Fruit fly (Drosophila melanogaster) whole organism, embryonic: Measurements from ENCODE around the gene mTerf3.

ENCODE experiments used
- Antp ChIP-seq: fragments of 200-800 bp; sonication (Bioruptor generic); optimal IDR thresholded peaks from 3 replicates; lab custom pipeline; 2016; ENCODE audit warnings: missing biosample characterization, missing genetic modification characterization
- Bteb2 ChIP-seq: fragments of 200-800 bp; sonication (Bioruptor generic); optimal IDR thresholded peaks from 2 replicates; lab custom pipeline; 2016; ENCODE audit warnings: missing biosample characterization, missing genetic modification characterization
- CG11085 ChIP-seq: fragments of 200-800 bp; sonication (Bioruptor generic); IDR thresholded peaks from 2 replicates; pipeline ENCODE4 v1.3.6; 2022; ENCODE audit warnings: missing biosample characterization, missing genetic modification characterization
- CG11456 ChIP-seq: fragments of 200-800 bp; sonication (Bioruptor generic); IDR thresholded peaks from 3 replicates; pipeline ENCODE4 v1.3.6; 2022; ENCODE audit warnings: missing biosample characterization, missing genetic modification characterization
- CG11696 ChIP-seq: fragments of 200-800 bp; sonication (Bioruptor generic); IDR thresholded peaks from 2 replicates; pipeline ENCODE4 v1.3.6; 2022; ENCODE audit warnings: missing biosample characterization, missing genetic modification characterization
- CG14667 ChIP-seq: fragments of 200-800 bp; sonication (Bioruptor generic); IDR thresholded peaks from 2 replicates; pipeline ENCODE4 v1.3.6; 2022; ENCODE audit warnings: missing biosample characterization, missing genetic modification characterization
- CG14965 ChIP-seq: fragments of 200-800 bp; sonication (Bioruptor generic); optimal IDR thresholded peaks from 2 replicates; lab custom pipeline; 2016; ENCODE audit warnings: missing biosample characterization, missing genetic modification characterization, borderline replicate concordance
- CG15514 ChIP-seq: fragments of 200-800 bp; sonication (Bioruptor generic); optimal IDR thresholded peaks from 3 replicates; lab custom pipeline; 2017; ENCODE audit warnings: missing biosample characterization, missing genetic modification characterization, mild to moderate bottlenecking, moderate library complexity, missing genetic modification reagents
- CG17612 ChIP-seq: fragments of 200-800 bp; sonication (Bioruptor generic); IDR thresholded peaks from 2 replicates; pipeline ENCODE4 v1.3.6; 2022; ENCODE audit warnings: missing biosample characterization, missing genetic modification characterization
- CG31441 ChIP-seq: fragments of 200-800 bp; sonication (Bioruptor generic); IDR thresholded peaks from 2 replicates; pipeline ENCODE4 v1.3.6; 2022; ENCODE audit warnings: missing biosample characterization, missing genetic modification characterization
- CG42726 ChIP-seq: fragments of 200-800 bp; sonication (Bioruptor generic); IDR thresholded peaks from 2 replicates; pipeline ENCODE4 v1.3.6; 2022; ENCODE audit warnings: missing biosample characterization, missing genetic modification characterization; ENCODE audit not compliant: partially characterized antibody
- CG5245 ChIP-seq: fragments of 200-800 bp; sonication (Bioruptor generic); optimal IDR thresholded peaks from 3 replicates; lab custom pipeline; 2016; ENCODE audit warnings: missing biosample characterization, missing genetic modification characterization
- CG7963 ChIP-seq: fragments of 200-800 bp; sonication (Bioruptor generic); IDR thresholded peaks from 3 replicates; pipeline ENCODE4 v1.3.6; 2022; ENCODE audit warnings: missing biosample characterization, missing genetic modification characterization; ENCODE audit not compliant: partially characterized antibody
- CG8944 ChIP-seq: fragments of 200-800 bp; sonication (Bioruptor generic); optimal IDR thresholded peaks from 3 replicates; lab custom pipeline; 2016; ENCODE audit warnings: missing biosample characterization, missing genetic modification characterization
- CHES-1-like ChIP-seq: fragments of 200-800 bp; sonication (Bioruptor generic); optimal IDR thresholded peaks from 2 replicates; lab custom pipeline; 2016; ENCODE audit warnings: missing biosample characterization, missing genetic modification characterization
- Dip2 ChIP-seq: fragments of 200-800 bp; sonication (Bioruptor generic); IDR thresholded peaks from 2 replicates; pipeline ENCODE4 v1.3.6; 2022; ENCODE audit warnings: missing biosample characterization, missing genetic modification characterization
- Dll ChIP-seq: fragments of 200-800 bp; sonication (Bioruptor generic); IDR thresholded peaks from 4 replicates; pipeline ENCODE4 v1.3.6; 2022; ENCODE audit warnings: missing biosample characterization, missing genetic modification characterization; ENCODE audit not compliant: partially characterized antibody
- Eip74EF ChIP-seq, 2 experiments: fragments of 200-800 bp in 1 of 2; fragments of >200 bp in 1 of 2; sonication (Bioruptor generic) in 1 of 2; optimal IDR thresholded peaks; 2 replicates each; lab custom pipeline; 2017 to 2019; ENCODE audit warnings: missing biosample characterization in 2 of 2, missing genetic modification characterization in 2 of 2, mild to moderate bottlenecking in 1 of 2, moderate library complexity in 1 of 2
- Hand ChIP-seq: fragments of 200-800 bp; sonication (Bioruptor generic); optimal IDR thresholded peaks from 2 replicates; lab custom pipeline; 2017; ENCODE audit warnings: mild to moderate bottlenecking, missing biosample characterization, missing genetic modification reagents, missing genetic modification characterization
- HmgZ ChIP-seq: fragments of 200-800 bp; sonication (Bioruptor generic); optimal IDR thresholded peaks from 2 replicates; lab custom pipeline; 2018; ENCODE audit warnings: missing biosample characterization, mild to moderate bottlenecking, missing genetic modification characterization
- Hr39 ChIP-seq: fragments of >200 bp; optimal IDR thresholded peaks from 2 replicates; lab custom pipeline; 2017
- Optix ChIP-seq: fragments of 200-800 bp; sonication (Bioruptor generic); IDR thresholded peaks from 3 replicates; pipeline ENCODE4 v1.3.6; 2022; ENCODE audit warnings: missing biosample characterization, missing genetic modification characterization
- Scr ChIP-seq: fragments of 200-800 bp; sonication (Bioruptor generic); IDR thresholded peaks from 2 replicates; pipeline ENCODE4 v1.3.6; 2022; ENCODE audit warnings: missing biosample characterization, missing genetic modification characterization; ENCODE audit not compliant: partially characterized antibody
- Sin3A ChIP-seq: fragments of >200 bp; optimal IDR thresholded peaks from 2 replicates; lab custom pipeline; 2018
- Spps ChIP-seq: fragments of 200-800 bp; sonication (Bioruptor generic); optimal IDR thresholded peaks from 2 replicates; lab custom pipeline; 2018; ENCODE audit warnings: missing biosample characterization, mild to moderate bottlenecking, missing genetic modification characterization
- Ssrp ChIP-seq: fragments of 200-800 bp; sonication (Bioruptor generic); optimal IDR thresholded peaks from 2 replicates; lab custom pipeline; 2018; ENCODE audit warnings: missing biosample characterization, mild to moderate bottlenecking, missing genetic modification characterization, moderate library complexity
- TFAM ChIP-seq: fragments of 200-800 bp; sonication (Bioruptor generic); optimal IDR thresholded peaks from 2 replicates; lab custom pipeline; 2017; ENCODE audit warnings: missing biosample characterization, missing genetic modification characterization, inconsistent platforms
- Vsx1 ChIP-seq: fragments of 200-800 bp; sonication (Bioruptor generic); optimal IDR thresholded peaks from 2 replicates; lab custom pipeline; 2017; ENCODE audit warnings: missing biosample characterization, mild to moderate bottlenecking, missing genetic modification characterization, missing genetic modification reagents
- YL-1 ChIP-seq: fragments of 200-800 bp; sonication (Bioruptor generic); optimal IDR thresholded peaks from 3 replicates; lab custom pipeline; 2017; ENCODE audit warnings: missing biosample characterization, mild to moderate bottlenecking, missing genetic modification characterization
- ab ChIP-seq: fragments of 200-800 bp; sonication (Bioruptor generic); optimal IDR thresholded peaks from 2 replicates; lab custom pipeline; 2016; ENCODE audit warnings: missing biosample characterization, missing genetic modification characterization
- amos ChIP-seq: fragments of 200-800 bp; sonication (Bioruptor generic); IDR thresholded peaks from 2 replicates; pipeline ENCODE4 v1.3.6; 2022; ENCODE audit warnings: missing biosample characterization, missing genetic modification characterization; ENCODE audit not compliant: partially characterized antibody
- aop ChIP-seq: fragments of 200-800 bp; sonication (Bioruptor generic); IDR thresholded peaks from 2 replicates; pipeline ENCODE4 v1.3.6; 2022; ENCODE audit warnings: missing biosample characterization, missing genetic modification characterization
- bigmax ChIP-seq: fragments of 200-800 bp; sonication (Bioruptor generic); optimal IDR thresholded peaks from 2 replicates; lab custom pipeline; 2018; ENCODE audit warnings: missing biosample characterization, mild to moderate bottlenecking, missing genetic modification characterization
- dati ChIP-seq: fragments of 200-800 bp; sonication (Bioruptor generic); IDR thresholded peaks from 2 replicates; pipeline ENCODE4 v1.3.6; 2022; ENCODE audit warnings: missing biosample characterization, missing genetic modification characterization
- dysf ChIP-seq: fragments of 200-800 bp; sonication (Bioruptor generic); IDR thresholded peaks from 3 replicates; pipeline ENCODE4 v1.3.6; 2022; ENCODE audit warnings: missing biosample characterization, missing genetic modification characterization
- gcm2 ChIP-seq: fragments of 200-800 bp; sonication (Bioruptor generic); optimal IDR thresholded peaks from 2 replicates; lab custom pipeline; 2016; ENCODE audit warnings: missing biosample characterization, missing genetic modification characterization
- hb ChIP-seq: fragments of 200-800 bp; sonication (Bioruptor generic); IDR thresholded peaks from 3 replicates; pipeline ENCODE4 v1.3.6; 2022; ENCODE audit warnings: missing biosample characterization, missing genetic modification characterization; ENCODE audit not compliant: partially characterized antibody
- pita ChIP-seq: fragments of 200-800 bp; sonication (Bioruptor generic); optimal IDR thresholded peaks from 2 replicates; lab custom pipeline; 2017; ENCODE audit warnings: missing biosample characterization, mild to moderate bottlenecking, missing genetic modification characterization
- pum ChIP-seq: fragments of 200-800 bp; sonication (Bioruptor generic); optimal IDR thresholded peaks from 2 replicates; lab custom pipeline; 2016; ENCODE audit warnings: missing biosample characterization, missing genetic modification characterization
- repo ChIP-seq: fragments of 200-800 bp; sonication (Bioruptor generic); optimal IDR thresholded peaks from 2 replicates; lab custom pipeline; 2016; ENCODE audit warnings: missing biosample characterization, missing genetic modification characterization
- ro ChIP-seq: fragments of 200-800 bp; sonication (Bioruptor generic); IDR thresholded peaks from 2 replicates; pipeline ENCODE4 v1.3.6; 2022; ENCODE audit warnings: missing biosample characterization, missing genetic modification characterization
- salm ChIP-seq: fragments of 200-800 bp; sonication (Bioruptor generic); optimal IDR thresholded peaks from 2 replicates; lab custom pipeline; 2018; ENCODE audit warnings: missing biosample characterization, mild to moderate bottlenecking, missing genetic modification characterization
- sisA ChIP-seq: fragments of 200-800 bp; sonication (Bioruptor generic); IDR thresholded peaks from 2 replicates; pipeline ENCODE4 v1.3.6; 2022; ENCODE audit warnings: missing biosample characterization, missing genetic modification characterization
- tap ChIP-seq: fragments of 200-800 bp; optimal IDR thresholded peaks from 3 replicates; lab custom pipeline; 2019; ENCODE audit warnings: missing biosample characterization, mild to moderate bottlenecking, missing genetic modification characterization, moderate library complexity
- tgo ChIP-seq: fragments of 200-800 bp; sonication (Bioruptor generic); IDR thresholded peaks from 3 replicates; pipeline ENCODE4 v1.3.6; 2022; ENCODE audit warnings: missing biosample characterization, missing genetic modification characterization
- toy ChIP-seq: fragments of 200-800 bp; sonication (Bioruptor generic); IDR thresholded peaks from 2 replicates; pipeline ENCODE4 v1.3.6; 2022; ENCODE audit warnings: missing biosample characterization, missing genetic modification characterization
- trh ChIP-seq: fragments of 200-800 bp; sonication (Bioruptor generic); optimal IDR thresholded peaks from 2 replicates; lab custom pipeline; 2016; ENCODE audit warnings: missing biosample characterization, missing genetic modification characterization
- usp ChIP-seq: fragments of >200 bp; optimal IDR thresholded peaks from 2 replicates; lab custom pipeline; 2017; ENCODE audit warnings: missing biosample characterization, missing genetic modification characterization
- vnd ChIP-seq: fragments of 200-800 bp; sonication (Bioruptor generic); IDR thresholded peaks from 3 replicates; pipeline ENCODE4 v1.3.6; 2022; ENCODE audit warnings: missing biosample characterization, missing genetic modification characterization; ENCODE audit not compliant: partially characterized antibody
- zen2 ChIP-seq: fragments of 200-800 bp; sonication (Bioruptor generic); IDR thresholded peaks from 3 replicates; pipeline ENCODE4 v1.3.6; 2022; ENCODE audit warnings: missing biosample characterization, missing genetic modification characterization; ENCODE audit not compliant: partially characterized antibody

Gene mTerf3

dm6 chr3L:20526196-20526740 lies 5.7 kb upstream of the mTerf3 start, which contains the start of gene Nubp2 (continued):
- peak; percentile 73 for TF ChIP-seq ab
- peak; percentile 94 for TF ChIP-seq Bteb2 (GFP tag; lab: Kevin White, UChicago)
- TF ChIP-seq dati (GFP tag; lab: Robert Waterston, UW) = peak; percentile 63; the same call in 1 of the 2 replicates
- TF ChIP-seq gcm2 (GFP tag; lab: Kevin White, UChicago) = peak; percentile 86
- peak; percentile 92 for TF ChIP-seq Spps
- TF ChIP-seq Eip74EF (GFP tag; optimal IDR thresholded peaks at IDR 0.05; lab: Kevin White, UChicago) = peak in 1 of 2 experiments; percentile 83
- peak; percentile 85; the same call in 1 of the 2 replicates for TF ChIP-seq toy (GFP tag; lab: Robert Waterston, UW)
- TF ChIP-seq sisA = peak; percentile 94
- no peak for TF ChIP-seq pita (GFP tag; lab: Kevin White, UChicago)
- peak; percentile 83 for TF ChIP-seq Sin3A (lab: Kevin White, UChicago)
- TF ChIP-seq TFAM = peak; percentile 68
- TF ChIP-seq Optix = peak; percentile 74; the same call in 2 of the 3 replicates
- peak; percentile 84 for TF ChIP-seq salm (tag; lab: Kevin White, UChicago)
- peak; percentile 97 for TF ChIP-seq HmgZ (tag; lab: Kevin White, UChicago)
- peak; percentile 73 for TF ChIP-seq CG11696 (GFP tag; lab: Robert Waterston, UW)
- peak; percentile 92 for TF ChIP-seq CG8944 (GFP tag; lab: Kevin White, UChicago)
- peak; percentile 89 for TF ChIP-seq CG14667 (GFP tag; lab: Robert Waterston, UW)
- peak; percentile 83 for TF ChIP-seq Hand (GFP tag; lab: Kevin White, UChicago)
- TF ChIP-seq CG11085 = peak; percentile 90
- no peak for TF ChIP-seq Hr39 (lab: Kevin White, UChicago)
- TF ChIP-seq Dip2 (GFP tag; lab: Robert Waterston, UW) = no peak; the same call in 1 of the 2 replicates
- peak; percentile 89 for TF ChIP-seq tap (tag; lab: Kevin White, UChicago)
- TF ChIP-seq Ssrp (tag; lab: Kevin White, UChicago) = peak; percentile 97
- TF ChIP-seq CG5245 (GFP tag; lab: Kevin White, UChicago) = peak; percentile 91
- TF ChIP-seq repo = peak; percentile 80
- peak; percentile 79 for TF ChIP-seq ro (GFP tag; lab: Robert Waterston, UW)
- TF ChIP-seq amos = no peak
- peak; percentile 90 for TF ChIP-seq Antp (GFP tag; lab: Kevin White, UChicago)
- no peak for TF ChIP-seq vnd
- TF ChIP-seq zen2 = no peak
- TF ChIP-seq dysf (GFP tag; lab: Robert Waterston, UW) = peak; percentile 95
- TF ChIP-seq YL-1 (GFP tag; lab: Kevin White, UChicago) = peak; percentile 84
- peak; percentile 9 for TF ChIP-seq bigmax (GFP tag; lab: Kevin White, UChicago)
- peak; percentile 95 for TF ChIP-seq tgo (GFP tag; lab: Robert Waterston, UW)
- peak; percentile 94 for TF ChIP-seq CHES-1-like
- peak; percentile 96 for TF ChIP-seq pum (GFP tag; lab: Kevin White, UChicago)
- no peak for TF ChIP-seq CG14965
- TF ChIP-seq aop (GFP tag; lab: Robert Waterston, UW) = 0 out of 2 replicates have a peak, but pooled peaks have one; percentile 13
- peak; percentile 87 for TF ChIP-seq CG15514 (GFP tag; lab: Kevin White, UChicago)
- no peak for TF ChIP-seq CG42726 (GFP tag; lab: Robert Waterston, UW)
- TF ChIP-seq Dll (GFP tag; lab: Robert Waterston, UW) = no peak; the same call in 3 of the 4 replicates
- peak; percentile 91 for TF ChIP-seq CG11456 (GFP tag; lab: Robert Waterston, UW)
- TF ChIP-seq trh (GFP tag; lab: Kevin White, UChicago) = peak; percentile 95
- no peak for TF ChIP-seq Scr (GFP tag; lab: Robert Waterston, UW)
- no peak for TF ChIP-seq hb (GFP tag; lab: Robert Waterston, UW)
- peak; percentile 87 for TF ChIP-seq Vsx1
- peak; percentile 84 for TF ChIP-seq CG17612 (GFP tag; lab: Robert Waterston, UW)
- TF ChIP-seq CG7963 (GFP tag; lab: Robert Waterston, UW) = no peak
- TF ChIP-seq CG31441 (GFP tag; lab: Robert Waterston, UW) = peak; percentile 98
- no peak for TF ChIP-seq usp
